Fruit fly (Drosophila melanogaster) whole organism, wandering third instar larva: ENCODE results near the gene CG5644.

Experiments used
- Abd-B ChIP-seq: fragments of >200 bp; optimal IDR thresholded peaks from 2 replicates; lab custom pipeline; 2017; ENCODE audit warnings: missing biosample characterization, missing genetic modification characterization
- CG32264 ChIP-seq: fragments of 200-800 bp; sonication (Bioruptor generic); optimal IDR thresholded peaks from 2 replicates; lab custom pipeline; 2016; ENCODE audit warnings: missing biosample characterization, missing genetic modification characterization
- CG9705 ChIP-seq: fragments of 200-800 bp; sonication (Bioruptor generic); optimal IDR thresholded peaks from 2 replicates; lab custom pipeline; 2018; ENCODE audit warnings: missing biosample characterization, mild to moderate bottlenecking, missing genetic modification characterization
- CrebA ChIP-seq: fragments of 200-800 bp; sonication (Bioruptor generic); optimal IDR thresholded peaks from 2 replicates; lab custom pipeline; 2016; ENCODE audit warnings: missing biosample characterization, mild to moderate bottlenecking, missing genetic modification characterization, borderline replicate concordance
- Dfd ChIP-seq: fragments of >200 bp; optimal IDR thresholded peaks from 2 replicates; lab custom pipeline; 2017; ENCODE audit warnings: missing biosample characterization, missing genetic modification characterization
- Dif ChIP-seq: fragments of 200-275, 200-300 bp; sonication (Bioruptor generic); optimal IDR thresholded peaks from 2 replicates; lab custom pipeline; 2018; ENCODE audit warnings: missing biosample characterization, missing genetic modification characterization; ENCODE audit not compliant: partially characterized antibody
- GATAd ChIP-seq: sonication (Bioruptor generic); optimal IDR thresholded peaks from 2 replicates; lab custom pipeline; 2016; ENCODE audit warnings: missing biosample characterization, missing genetic modification characterization
- HLH106 ChIP-seq: fragments of 200-800 bp; optimal IDR thresholded peaks from 3 replicates; lab custom pipeline; 2019; ENCODE audit warnings: missing biosample characterization, mild to moderate bottlenecking, missing genetic modification characterization, moderate library complexity
- Hnf4 ChIP-seq: fragments of 200-800 bp; sonication (Bioruptor generic); optimal IDR thresholded peaks from 2 replicates; lab custom pipeline; 2016; ENCODE audit warnings: missing biosample characterization, mild to moderate bottlenecking, missing genetic modification characterization
- Hr78 ChIP-seq: fragments of >200 bp; optimal IDR thresholded peaks from 2 replicates; lab custom pipeline; 2017; ENCODE audit warnings: missing biosample characterization, missing genetic modification characterization
- Hr83 ChIP-seq: fragments of 200-300 bp; sonication (Bioruptor generic); optimal IDR thresholded peaks from 2 replicates; lab custom pipeline; 2016; ENCODE audit warnings: missing biosample characterization, mild to moderate bottlenecking, missing genetic modification characterization, moderate library complexity; ENCODE audit not compliant: poor library complexity, severe bottlenecking
- Jra ChIP-seq: sonication (Bioruptor generic); optimal IDR thresholded peaks from 2 replicates; lab custom pipeline; 2016; ENCODE audit warnings: missing biosample characterization, missing genetic modification characterization
- Myc ChIP-seq: fragments of >200 bp; optimal IDR thresholded peaks from 2 replicates; lab custom pipeline; 2017
- N ChIP-seq: fragments of >200 bp; optimal IDR thresholded peaks from 2 replicates; lab custom pipeline; 2018; ENCODE audit warnings: missing biosample characterization, missing external identifiers, missing genetic modification characterization
- OdsH ChIP-seq: fragments of 200-800 bp; sonication (Bioruptor generic); optimal IDR thresholded peaks from 2 replicates; lab custom pipeline; 2016; ENCODE audit warnings: missing biosample characterization, mild to moderate bottlenecking, missing genetic modification characterization
- Rel ChIP-seq, 2 experiments: fragments of 200-800 bp; sonication (Bioruptor generic) in 1 of 2; optimal IDR thresholded peaks; 2 replicates in 1 of 2; 3 replicates in 1 of 2; lab custom pipeline; 2016 to 2019; ENCODE audit warnings: mild to moderate bottlenecking in 2 of 2, missing biosample characterization in 2 of 2, missing genetic modification characterization in 2 of 2, moderate library complexity in 1 of 2
- Sp1 ChIP-seq: fragments of 200-800 bp; sonication (Bioruptor generic); optimal IDR thresholded peaks from 3 replicates; lab custom pipeline; 2019; ENCODE audit warnings: missing biosample characterization, mild to moderate bottlenecking, missing genetic modification characterization, moderate library complexity
- Vsx2 ChIP-seq: fragments of 200-300, 225-300 bp; sonication (Bioruptor generic); optimal IDR thresholded peaks from 2 replicates; lab custom pipeline; 2018; ENCODE audit warnings: missing biosample characterization, missing genetic modification characterization; ENCODE audit not compliant: partially characterized antibody
- br ChIP-seq: fragments of 200-800 bp; sonication (Bioruptor generic); optimal IDR thresholded peaks from 2 replicates; lab custom pipeline; 2016; ENCODE audit warnings: missing biosample characterization, missing genetic modification characterization
- brk ChIP-seq: fragments of 200-800 bp; sonication (Bioruptor generic); optimal IDR thresholded peaks from 2 replicates; lab custom pipeline; 2016; ENCODE audit warnings: missing biosample characterization, mild to moderate bottlenecking, missing genetic modification characterization
- dl ChIP-seq, 2 experiments: fragments of 175-275, 200-275 bp in 1 of 2; fragments of 200-275 bp in 1 of 2; sonication (Bioruptor generic); optimal IDR thresholded peaks; lab custom pipeline; 2018; ENCODE audit warnings: mild to moderate bottlenecking in 2 of 2, missing biosample characterization in 2 of 2, missing genetic modification characterization in 2 of 2, moderate library complexity in 2 of 2; ENCODE audit not compliant: partially characterized antibody in 2 of 2, insufficient read depth in 1 of 2
- dmrt93B ChIP-seq: fragments of 200-800 bp; sonication (Bioruptor generic); optimal IDR thresholded peaks from 2 replicates; lab custom pipeline; 2018; ENCODE audit warnings: missing biosample characterization, mild to moderate bottlenecking, missing genetic modification characterization
- ey ChIP-seq: fragments of 200-800 bp; sonication (Bioruptor generic); optimal IDR thresholded peaks from 2 replicates; lab custom pipeline; 2016; ENCODE audit warnings: missing biosample characterization, missing genetic modification characterization
- foxo ChIP-seq, 2 experiments: fragments of 200-800 bp; sonication (Bioruptor generic); optimal IDR thresholded peaks; 2 replicates in 1 of 2; 3 replicates in 1 of 2; lab custom pipeline; 2016 to 2017; ENCODE audit warnings: missing biosample characterization in 2 of 2, missing genetic modification characterization in 2 of 2
- fru ChIP-seq: fragments of 200-800 bp; sonication (Bioruptor generic); optimal IDR thresholded peaks from 3 replicates; lab custom pipeline; 2016; ENCODE audit warnings: missing biosample characterization, mild to moderate bottlenecking, missing genetic modification characterization
- h ChIP-seq: fragments of 200-800 bp; sonication (Bioruptor generic); optimal IDR thresholded peaks from 3 replicates; lab custom pipeline; 2016; ENCODE audit warnings: missing biosample characterization, mild to moderate bottlenecking, missing genetic modification characterization
- jim ChIP-seq: fragments of 175-275, 200-325 bp; sonication (Bioruptor generic); optimal IDR thresholded peaks from 2 replicates; lab custom pipeline; 2016; ENCODE audit warnings: missing biosample characterization, mild to moderate bottlenecking, missing genetic modification characterization
- pan ChIP-seq: fragments of >200 bp; optimal IDR thresholded peaks from 2 replicates; lab custom pipeline; 2017
- psq ChIP-seq: fragments of 200-800 bp; sonication (Bioruptor generic); optimal IDR thresholded peaks from 3 replicates; lab custom pipeline; 2017; ENCODE audit warnings: missing biosample characterization, mild to moderate bottlenecking, missing genetic modification characterization, moderate library complexity
- rgr ChIP-seq: fragments of 200-800 bp; sonication (Bioruptor generic); optimal IDR thresholded peaks from 3 replicates; lab custom pipeline; 2016; ENCODE audit warnings: missing biosample characterization, mild to moderate bottlenecking, missing genetic modification characterization
- sage ChIP-seq: fragments of 200-800 bp; sonication (Bioruptor generic); optimal IDR thresholded peaks from 2 replicates; lab custom pipeline; 2016; ENCODE audit warnings: missing biosample characterization, mild to moderate bottlenecking, missing genetic modification characterization
- sv ChIP-seq: fragments of 200-800 bp; sonication (Bioruptor generic); optimal IDR thresholded peaks from 3 replicates; lab custom pipeline; 2016; ENCODE audit warnings: missing biosample characterization, missing genetic modification characterization
- usp ChIP-seq: fragments of >200 bp; optimal IDR thresholded peaks from 2 replicates; lab custom pipeline; 2017; ENCODE audit warnings: missing biosample characterization, missing genetic modification characterization
- woc ChIP-seq: sonication (Bioruptor generic); optimal IDR thresholded peaks from 2 replicates; lab custom pipeline; 2016; ENCODE audit warnings: missing biosample characterization, mild to moderate bottlenecking, missing genetic modification characterization

CG5644 gene

dm6 chr3L:8958557-8958956 lies 21.1 kb downstream of the CG5644 start, which contains the start of gene CG13313:
Gene CG13313, plus strand, starts transcription at chr3L:8958857.
- no peak for TF ChIP-seq pan (lab: Kevin White, UChicago)
- TF ChIP-seq Sp1 (GFP tag; lab: Kevin White, UChicago) = no peak
- TF ChIP-seq Hnf4 (GFP tag; lab: Kevin White, UChicago) = no peak
- TF ChIP-seq Hr83 (GFP tag; lab: Kevin White, UChicago) = no peak
- no peak for TF ChIP-seq CG32264 (GFP tag; lab: Kevin White, UChicago)
- TF ChIP-seq h (GFP tag; lab: Kevin White, UChicago) = no peak

dm6 chr3L:8956669-8957068 lies 23.0 kb downstream of the CG5644 start, which contains the start of gene mRpL12:
Gene mRpL12, plus strand, starts transcription at chr3L:8956791.
- TF ChIP-seq brk (GFP tag; lab: Kevin White, UChicago) (no peak), br (GFP tag; lab: Kevin White, UChicago) (no peak), CrebA (GFP tag; lab: Kevin White, UChicago) (no peak), Vsx2 (GFP tag; lab: Kevin White, UChicago) (no peak), Dfd (no peak)

dm6 chr3L:8955199-8955598 lies 24.5 kb downstream of the CG5644 start:
- TF ChIP-seq dmrt93B (GFP tag; lab: Kevin White, UChicago) (no peak), Myc (no peak), woc (no peak)

dm6 chr3L:8954648-8955033 lies 25.0 kb downstream of the CG5644 start, which contains the start of gene GNBP3:
Gene GNBP3, plus strand, starts transcription at chr3L:8955021.
- no peak for TF ChIP-seq pan (lab: Kevin White, UChicago)
- no peak for TF ChIP-seq dl (GFP tag; optimal IDR thresholded peaks at IDR 0.05; lab: Kevin White, UChicago; ENCODE audit: insufficient read depth in 1 of 2, partially characterized antibody in 2 of 2)
- no peak for TF ChIP-seq Myc
- peak; percentile 92 for TF ChIP-seq OdsH (GFP tag; lab: Kevin White, UChicago)
- peak; percentile 42 for TF ChIP-seq Vsx2 (GFP tag; lab: Kevin White, UChicago)
- peak; percentile 10 for TF ChIP-seq jim (GFP tag; lab: Kevin White, UChicago)
- TF ChIP-seq GATAd (GFP tag; lab: Kevin White, UChicago) = peak; percentile 3
- TF ChIP-seq h (GFP tag; lab: Kevin White, UChicago) = peak; percentile 95
- no peak for TF ChIP-seq Jra (GFP tag; lab: Kevin White, UChicago)
- no peak for TF ChIP-seq N (GFP tag; lab: Kevin White, UChicago)
- TF ChIP-seq Hr83 (GFP tag; lab: Kevin White, UChicago) = peak; percentile 48
- TF ChIP-seq sage = peak; percentile 96
- peak; percentile 60 for TF ChIP-seq fru (GFP tag; lab: Kevin White, UChicago)
- TF ChIP-seq Dif (GFP tag; lab: Kevin White, UChicago) = peak; percentile 46
- peak; percentile 86 for TF ChIP-seq dmrt93B (GFP tag; lab: Kevin White, UChicago)
- peak; percentile 93 for TF ChIP-seq Rel (GFP tag; optimal IDR thresholded peaks at IDR 0.05; lab: Kevin White, UChicago)
- TF ChIP-seq Rel (tag; optimal IDR thresholded peaks at IDR 0.05; lab: Kevin White, UChicago) = peak; percentile 96
- TF ChIP-seq CG9705 (GFP tag; lab: Kevin White, UChicago) = peak; percentile 79
- no peak for TF ChIP-seq Hr78 (GFP tag; lab: Kevin White, UChicago)
- TF ChIP-seq HLH106 (tag; lab: Kevin White, UChicago) = peak; percentile 93
- peak; percentile 72 for TF ChIP-seq CG32264 (GFP tag; lab: Kevin White, UChicago)
- peak; percentile 91 for TF ChIP-seq br (GFP tag; lab: Kevin White, UChicago)
- TF ChIP-seq CrebA (GFP tag; lab: Kevin White, UChicago) = no peak
- no peak for TF ChIP-seq Hnf4 (GFP tag; lab: Kevin White, UChicago)
- peak; percentile 95 for TF ChIP-seq rgr
- no peak for TF ChIP-seq Abd-B (GFP tag; lab: Kevin White, UChicago)
- TF ChIP-seq ey (GFP tag; lab: Kevin White, UChicago) = peak; percentile 83
- TF ChIP-seq Dfd = no peak
- TF ChIP-seq Sp1 (GFP tag; lab: Kevin White, UChicago) = peak; percentile 96
- TF ChIP-seq foxo (GFP tag; optimal IDR thresholded peaks at IDR 0.05; lab: Kevin White, UChicago) = peak in 1 of 2 experiments; percentile 96
- no peak for TF ChIP-seq sv (GFP tag; lab: Kevin White, UChicago)
- TF ChIP-seq usp (GFP tag; lab: Kevin White, UChicago) = no peak
- peak; percentile 84 for TF ChIP-seq psq
